Fruit fly (Drosophila melanogaster): ENCODE results near the gene Ser.

dm6 chr3R:27150685-27151515, 43.2 kb downstream of the Ser start, which contains the start of gene CG6051:
- no peak for TF ChIP-seq kay (GFP tag; ENCODE audit: borderline replicate concordance)
- no peak for TF ChIP-seq CG7101 (tag; optimal IDR thresholded peaks at IDR 0.05)
- peak; percentile 39 for TF ChIP-seq CG1620 (GFP tag; optimal IDR thresholded peaks at IDR 0.05)
- TF ChIP-seq CG7045 (GFP tag; optimal IDR thresholded peaks at IDR 0.05), result peak; percentile 17
- no peak for TF ChIP-seq Crg-1 (GFP tag; optimal IDR thresholded peaks at IDR 0.05)
- peak; percentile 26 for TF ChIP-seq CG11617 (GFP tag; optimal IDR thresholded peaks at IDR 0.05)
- TF ChIP-seq tj (GFP tag; optimal IDR thresholded peaks at IDR 0.05), result peak; percentile 43
- peak; percentile 0 for TF ChIP-seq CG12768 (GFP tag; optimal IDR thresholded peaks at IDR 0.05)
- TF ChIP-seq CG14711 (tag; optimal IDR thresholded peaks at IDR 0.05), result no peak
- TF ChIP-seq bab1 (GFP tag; optimal IDR thresholded peaks at IDR 0.05), result peak; percentile 62
- TF ChIP-seq cnc (optimal IDR thresholded peaks at IDR 0.05), result no peak
- TF ChIP-seq toe (GFP tag; optimal IDR thresholded peaks at IDR 0.05), result peak; percentile 51
- TF ChIP-seq ovo (GFP tag; optimal IDR thresholded peaks at IDR 0.05), result no peak
- TF ChIP-seq cic (GFP tag; optimal IDR thresholded peaks at IDR 0.05), result no peak
